Worm (Caenorhabditis elegans): ENCODE data around the gene nra-1.

- no peak for TF ChIP-seq hnd-1 (tag; optimal IDR thresholded peaks at IDR 0.05)
- no peak for TF ChIP-seq ceh-13 (GFP tag; optimal IDR thresholded peaks at IDR 0.05)
Measured at ce11 chrIV:17285263-17285662, 1.3 kb upstream of the nra-1 start.

Measured in whole organism, early embryonic.